Worm (Caenorhabditis elegans) whole organism, L1 larva: ENCODE results near the gene Y40B10A.9.

ENCODE experiments used
- aly-2 ChIP-seq: fragments of 150-350 bp; optimal IDR thresholded peaks from 2 replicates; lab custom pipeline; 2014; ENCODE audit warnings: missing biosample characterization, missing genetic modification characterization
- ces-1 ChIP-seq: fragments of 150-350 bp; optimal IDR thresholded peaks from 2 replicates; lab custom pipeline; 2014; ENCODE audit warnings: missing biosample characterization, missing genetic modification reagents, missing genetic modification characterization
- egl-27 ChIP-seq, 2 experiments: fragments of 150-350 bp in 1 of 2; sonication (generic microtip); optimal IDR thresholded peaks; 3 replicates each; lab custom pipeline; 2017 to 2018; ENCODE audit warnings: missing biosample characterization in 2 of 2, missing genetic modification characterization in 2 of 2, missing genetic modification reagents in 2 of 2
- fkh-10 ChIP-seq: sonication (generic microtip); optimal IDR thresholded peaks from 2 replicates; lab custom pipeline; 2017; ENCODE audit warnings: missing biosample characterization, missing genetic modification reagents, missing genetic modification characterization
- fkh-4 ChIP-seq: sonication (generic microtip); optimal IDR thresholded peaks from 2 replicates; lab custom pipeline; 2016; ENCODE audit warnings: missing compliant biosample characterization, missing genetic modification characterization, borderline replicate concordance
- lin-14 ChIP-seq: fragments of 200-800 bp; sonication (Bioruptor generic); optimal IDR thresholded peaks from 2 replicates; lab custom pipeline; 2018; ENCODE audit warnings: mild to moderate bottlenecking, missing genetic modification characterization, moderate library complexity, missing compliant biosample characterization
- lir-3 ChIP-seq: sonication (generic microtip); optimal IDR thresholded peaks from 2 replicates; lab custom pipeline; 2016; ENCODE audit warnings: mild to moderate bottlenecking, missing genetic modification characterization, moderate library complexity, missing compliant biosample characterization; ENCODE audit not compliant: poor library complexity
- mep-1 ChIP-seq: fragments of 150-350 bp; optimal IDR thresholded peaks from 2 replicates; lab custom pipeline; 2014; ENCODE audit warnings: missing biosample characterization, missing genetic modification characterization
- nhr-12 ChIP-seq: sonication (generic microtip); optimal IDR thresholded peaks from 2 replicates; lab custom pipeline; 2017; ENCODE audit warnings: missing biosample characterization, missing genetic modification characterization
- skn-1 ChIP-seq: fragments of 150-350 bp; optimal IDR thresholded peaks from 2 replicates; lab custom pipeline; 2014; ENCODE audit warnings: missing biosample characterization, missing genetic modification characterization
- unc-30 ChIP-seq: sonication (generic microtip); optimal IDR thresholded peaks from 2 replicates; lab custom pipeline; 2017; ENCODE audit warnings: missing biosample characterization, missing genetic modification characterization
- unc-62 ChIP-seq: fragments of 150-350 bp; optimal IDR thresholded peaks from 2 replicates; lab custom pipeline; 2014; ENCODE audit warnings: missing biosample characterization, missing genetic modification reagents, missing genetic modification characterization
- ztf-4 ChIP-seq: fragments of 150-350 bp; optimal IDR thresholded peaks from 2 replicates; lab custom pipeline; 2014; ENCODE audit warnings: missing biosample characterization, missing genetic modification characterization

DNA sequence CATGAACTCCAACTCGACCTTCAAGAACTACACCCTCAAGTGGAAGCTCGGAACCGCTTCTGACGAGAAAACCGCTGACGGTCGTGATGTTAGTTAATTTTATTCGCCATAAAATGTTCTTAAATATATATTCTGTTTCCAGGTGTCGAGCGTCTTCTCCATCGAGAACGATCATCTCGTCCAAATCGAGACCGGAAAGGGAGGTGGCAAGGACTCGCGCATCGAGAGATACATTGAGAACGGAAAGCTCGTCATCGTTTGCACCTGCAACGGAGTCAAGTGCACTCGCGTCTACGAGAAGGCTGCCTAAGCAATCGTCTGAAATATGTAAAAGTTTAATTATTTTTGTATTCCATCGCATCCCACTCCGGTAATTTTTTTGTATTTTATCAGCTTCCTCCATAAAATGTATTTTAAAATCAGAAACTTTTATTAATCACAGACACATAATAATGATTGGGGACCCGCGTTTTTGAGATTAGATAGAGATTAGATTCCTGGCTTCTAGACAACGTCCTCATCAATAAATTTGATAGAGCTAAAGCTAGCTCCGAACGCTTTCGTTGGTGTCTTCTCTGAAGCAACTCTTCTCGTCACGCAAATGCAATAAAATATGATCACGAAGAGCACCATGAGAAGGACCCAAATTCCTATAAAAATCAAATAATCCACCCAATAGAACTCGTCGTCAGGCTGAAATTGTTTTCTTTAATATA is 3.8 kb downstream of the Y40B10A.9 start:
- no peak for TF ChIP-seq skn-1
- TF ChIP-seq unc-30 (tag; lab: Kevin White, UChicago): no peak
- TF ChIP-seq egl-27 (tag; optimal IDR thresholded peaks at IDR 0.05; lab: Kevin White, UChicago): no peak
- TF ChIP-seq mep-1: peak; percentile 13
- no peak for TF ChIP-seq aly-2 (tag; lab: Kevin White, UChicago)
- TF ChIP-seq ztf-4 (tag; lab: Kevin White, UChicago): no peak
- no peak for TF ChIP-seq nhr-12
- TF ChIP-seq fkh-4 (tag; lab: Kevin White, UChicago): no peak
- no peak for TF ChIP-seq fkh-10 (GFP tag; lab: Kevin White, UChicago)
- TF ChIP-seq lin-14 (GFP tag; lab: Kevin White, UChicago): no peak
- TF ChIP-seq ces-1: no peak
- no peak for TF ChIP-seq unc-62 (GFP tag; lab: Kevin White, UChicago)
- TF ChIP-seq lir-3 (tag; lab: Kevin White, UChicago): no peak
